Fruit fly (Drosophila melanogaster) whole organism, wandering third instar larva: Measurements from ENCODE around the gene RpL9.

ENCODE experiments used
- CG9705 ChIP-seq: fragments of 200-800 bp; sonication (Bioruptor generic); optimal IDR thresholded peaks from 2 replicates; lab custom pipeline; 2018; ENCODE audit warnings: missing biosample characterization, mild to moderate bottlenecking, missing genetic modification characterization
- Dif ChIP-seq: fragments of 200-275, 200-300 bp; sonication (Bioruptor generic); optimal IDR thresholded peaks from 2 replicates; lab custom pipeline; 2018; ENCODE audit warnings: missing biosample characterization, missing genetic modification characterization; ENCODE audit not compliant: partially characterized antibody
- Hr78 ChIP-seq: fragments of >200 bp; optimal IDR thresholded peaks from 2 replicates; lab custom pipeline; 2017; ENCODE audit warnings: missing biosample characterization, missing genetic modification characterization
- Hr83 ChIP-seq: fragments of 200-300 bp; sonication (Bioruptor generic); optimal IDR thresholded peaks from 2 replicates; lab custom pipeline; 2016; ENCODE audit warnings: missing biosample characterization, mild to moderate bottlenecking, missing genetic modification characterization, moderate library complexity; ENCODE audit not compliant: poor library complexity, severe bottlenecking
- Mio ChIP-seq: sonication (Bioruptor generic); optimal IDR thresholded peaks from 2 replicates; lab custom pipeline; 2016; ENCODE audit warnings: missing biosample characterization, missing genetic modification characterization
- fru ChIP-seq: fragments of 200-800 bp; sonication (Bioruptor generic); optimal IDR thresholded peaks from 3 replicates; lab custom pipeline; 2016; ENCODE audit warnings: missing biosample characterization, mild to moderate bottlenecking, missing genetic modification characterization
- h ChIP-seq: fragments of 200-800 bp; sonication (Bioruptor generic); optimal IDR thresholded peaks from 3 replicates; lab custom pipeline; 2016; ENCODE audit warnings: missing biosample characterization, mild to moderate bottlenecking, missing genetic modification characterization
- pan ChIP-seq: fragments of >200 bp; optimal IDR thresholded peaks from 2 replicates; lab custom pipeline; 2017
- psq ChIP-seq: fragments of 200-800 bp; sonication (Bioruptor generic); optimal IDR thresholded peaks from 3 replicates; lab custom pipeline; 2017; ENCODE audit warnings: missing biosample characterization, mild to moderate bottlenecking, missing genetic modification characterization, moderate library complexity
- rgr ChIP-seq: fragments of 200-800 bp; sonication (Bioruptor generic); optimal IDR thresholded peaks from 3 replicates; lab custom pipeline; 2016; ENCODE audit warnings: missing biosample characterization, mild to moderate bottlenecking, missing genetic modification characterization
- usp ChIP-seq: fragments of >200 bp; optimal IDR thresholded peaks from 2 replicates; lab custom pipeline; 2017; ENCODE audit warnings: missing biosample characterization, missing genetic modification characterization

DNA sequence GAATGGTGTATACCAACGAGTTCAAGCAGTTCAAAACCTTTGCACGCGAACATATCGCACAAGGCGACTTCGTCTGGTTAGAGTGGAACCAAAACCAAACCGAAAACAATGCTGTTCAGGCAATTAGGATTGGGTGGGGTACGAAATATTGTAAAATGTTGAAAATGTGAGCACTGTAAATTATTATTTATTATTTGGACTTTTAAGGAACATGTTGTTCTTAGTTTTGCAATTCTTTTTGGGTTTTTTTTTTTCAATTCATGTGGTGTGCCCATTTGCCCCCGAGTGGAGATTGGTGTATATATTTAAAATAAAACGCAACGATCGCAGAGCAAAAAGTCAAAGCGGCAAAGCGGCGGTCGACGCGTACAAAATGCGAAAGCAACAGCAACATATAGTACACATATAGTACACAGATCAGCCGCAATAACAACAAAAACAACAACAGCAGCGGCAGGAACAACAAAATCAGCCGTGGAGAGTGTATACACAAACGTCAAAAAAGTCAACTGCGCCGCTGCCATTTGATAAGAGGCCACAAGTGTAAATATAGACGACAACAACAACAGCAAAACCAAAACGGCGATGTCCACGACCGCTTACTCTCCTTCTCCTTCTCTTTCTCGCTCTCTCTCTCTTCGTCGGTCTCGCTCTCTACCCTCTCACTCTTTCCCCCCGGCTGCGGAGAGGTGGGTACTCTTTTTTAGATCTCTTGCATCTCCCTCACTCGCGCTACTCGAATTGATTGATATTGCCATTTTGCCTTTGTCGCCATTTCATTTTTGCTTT, 40.9 kb upstream of the RpL9 start:
- peak; percentile 70 for TF ChIP-seq fru (GFP tag; lab: Kevin White, UChicago)
- peak; percentile 58 for TF ChIP-seq CG9705 (GFP tag; lab: Kevin White, UChicago)
- TF ChIP-seq psq (GFP tag; lab: Kevin White, UChicago), result peak; percentile 79
- TF ChIP-seq Mio (GFP tag; lab: Kevin White, UChicago), result no peak
- TF ChIP-seq usp, result no peak
- TF ChIP-seq Dif (GFP tag; lab: Kevin White, UChicago), result peak; percentile 78
- TF ChIP-seq pan, result no peak
- TF ChIP-seq h, result peak; percentile 72
- TF ChIP-seq Hr83 (GFP tag; lab: Kevin White, UChicago), result peak; percentile 2
- TF ChIP-seq rgr, result peak; percentile 87
- TF ChIP-seq Hr78 (GFP tag; lab: Kevin White, UChicago), result no peak
